Worm (Caenorhabditis elegans): ENCODE measurements around the gene efn-2.

efn-2 gene

DNA sequence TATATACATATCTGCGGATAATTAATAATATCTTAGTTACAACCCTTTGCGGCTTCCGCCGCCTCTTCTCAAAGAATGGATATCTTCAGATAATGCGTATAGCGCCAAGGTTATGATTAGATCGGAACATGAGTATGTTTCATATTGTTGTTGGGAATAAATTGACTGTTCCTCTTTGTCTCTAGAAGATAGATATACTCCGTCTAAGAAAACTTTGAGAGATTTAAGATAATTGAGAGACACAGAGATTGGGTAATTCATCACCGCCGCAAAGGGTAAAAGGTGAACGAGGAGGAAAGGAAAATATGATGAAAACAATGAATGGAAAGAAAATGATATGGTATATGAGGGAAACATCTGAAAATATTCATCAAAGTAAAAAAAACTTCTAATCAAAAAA lies 474 bp downstream of the efn-2 start:
- TF ChIP-seq nhr-25 (tag; optimal IDR thresholded peaks at IDR 0.05) (peak; percentile 10), fos-1 (tag; optimal IDR thresholded peaks at IDR 0.05) (peak; percentile 21), elt-1 (tag; optimal IDR thresholded peaks at IDR 0.05) (no peak)

DNA sequence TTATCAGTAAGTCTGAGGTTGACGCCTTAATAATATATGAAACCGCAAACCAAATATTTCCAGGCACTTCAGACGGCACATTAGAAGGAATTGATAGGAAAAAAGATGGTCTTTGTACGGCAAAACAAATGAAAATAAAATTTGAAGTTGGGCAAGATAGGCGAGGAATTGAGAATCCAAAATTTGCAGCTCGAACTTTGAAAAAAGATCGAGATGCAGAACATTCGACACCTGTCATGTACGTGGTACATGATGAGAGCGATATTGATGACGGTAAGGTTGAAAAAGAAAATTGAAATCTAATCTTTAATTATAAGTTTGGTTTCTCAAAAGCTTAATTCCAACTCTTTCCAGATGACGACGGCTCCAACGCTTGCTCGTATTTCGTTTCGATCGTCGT lies 1.4 kb downstream of the efn-2 start:
- TF ChIP-seq nhr-21 (tag; optimal IDR thresholded peaks at IDR 0.05) (no peak), nhr-10 (tag; optimal IDR thresholded peaks at IDR 0.05) (no peak), C34F6.9 (tag; optimal IDR thresholded peaks at IDR 0.05) (no peak), crh-2 (tag; optimal IDR thresholded peaks at IDR 0.05) (no peak), ceh-82 (tag; optimal IDR thresholded peaks at IDR 0.05) (no peak), peb-1 (tag; optimal IDR thresholded peaks at IDR 0.05) (no peak), lin-39 (tag; optimal IDR thresholded peaks at IDR 0.05) (no peak), ama-1 (optimal IDR thresholded peaks at IDR 0.05) (no peak), nhr-25 (tag; optimal IDR thresholded peaks at IDR 0.05) (no peak), zag-1 (tag; optimal IDR thresholded peaks at IDR 0.05) (no peak), Y55F3AM.14 (GFP tag; optimal IDR thresholded peaks at IDR 0.05) (no peak), nhr-6 (tag; optimal IDR thresholded peaks at IDR 0.05) (no peak), ztf-11 (tag; optimal IDR thresholded peaks at IDR 0.05) (no peak), ztf-4 (tag; optimal IDR thresholded peaks at IDR 0.05) (no peak)

DNA sequence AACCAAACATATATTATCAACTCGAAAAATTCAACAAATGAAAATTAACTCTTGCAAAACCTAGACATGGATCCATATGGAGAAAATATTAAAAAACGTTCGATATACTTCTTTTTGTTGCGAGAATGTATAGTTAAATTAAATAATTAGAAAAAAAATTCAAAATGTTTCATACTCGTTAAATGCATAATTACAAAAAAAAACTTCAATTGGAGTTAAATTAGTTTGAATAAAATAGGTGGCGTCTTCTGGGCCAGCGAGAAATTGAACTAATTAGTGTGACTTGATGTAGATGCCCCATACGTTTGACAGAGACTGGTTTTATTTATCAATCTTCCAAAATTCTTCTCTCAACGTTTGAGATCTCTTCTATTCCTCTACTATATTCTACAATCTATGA lies 2.2 kb downstream of the efn-2 start, which contains the start of gene lgc-43:
TSS of gene lgc-43 (plus strand) at position 301 of the 400 bp plus-strand sequence.
- no peak for TF ChIP-seq elt-1 (tag; optimal IDR thresholded peaks at IDR 0.05)
- no peak for TF ChIP-seq lin-13 (GFP tag; optimal IDR thresholded peaks at IDR 0.05)
- TF ChIP-seq ztf-1 (GFP tag; conservative IDR thresholded peaks at IDR 0.05): no peak
- no peak for TF ChIP-seq crh-2 (tag; optimal IDR thresholded peaks at IDR 0.05)
- no peak for TF ChIP-seq nhr-6 (tag; optimal IDR thresholded peaks at IDR 0.05)
- TF ChIP-seq skn-1 (tag; optimal IDR thresholded peaks at IDR 0.05): no peak
- no peak for TF ChIP-seq sem-4 (tag; optimal IDR thresholded peaks at IDR 0.05)
- TF ChIP-seq gmeb-1 (tag; optimal IDR thresholded peaks at IDR 0.05): no peak

DNA sequence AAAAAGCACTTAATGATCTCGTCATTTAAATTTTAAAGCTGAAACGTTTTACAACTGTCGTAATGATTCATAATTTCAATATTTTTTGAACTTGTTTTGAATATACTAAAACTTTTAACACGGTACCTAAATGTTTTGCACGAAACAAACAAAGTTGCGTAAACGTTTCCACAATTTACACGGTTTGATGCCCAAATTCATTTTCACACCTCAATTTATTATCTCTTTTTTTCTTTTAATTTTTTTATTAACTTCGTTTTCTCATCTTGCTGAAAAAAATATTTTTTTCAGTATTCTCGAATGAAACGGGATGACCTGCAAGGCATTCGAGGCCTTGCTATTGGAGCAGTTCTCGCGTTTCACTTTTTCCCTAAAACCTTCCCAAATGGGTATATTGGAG lies 8.1 kb downstream of the efn-2 start, which contains the start of gene oac-8:
TSS of gene oac-8 (plus strand) at position 301 of the 400 bp plus-strand sequence.
- TF ChIP-seq unc-39 (tag; optimal IDR thresholded peaks at IDR 0.05) (no peak), nhr-25 (tag; optimal IDR thresholded peaks at IDR 0.05) (no peak), lin-11 (tag; optimal IDR thresholded peaks at IDR 0.05) (no peak), ztf-11 (tag; optimal IDR thresholded peaks at IDR 0.05) (no peak), nhr-129 (tag; optimal IDR thresholded peaks at IDR 0.05) (no peak), ZK546.5 (tag; optimal IDR thresholded peaks at IDR 0.05) (no peak), nhr-11 (tag; optimal IDR thresholded peaks at IDR 0.05) (no peak), crh-2 (tag; optimal IDR thresholded peaks at IDR 0.05) (no peak), nhr-77 (tag; optimal IDR thresholded peaks at IDR 0.05) (no peak), lin-13 (GFP tag; optimal IDR thresholded peaks at IDR 0.05) (no peak), sma-3 (GFP tag; optimal IDR thresholded peaks at IDR 0.05) (no peak), aly-2 (tag; optimal IDR thresholded peaks at IDR 0.05) (no peak), alr-1 (tag; optimal IDR thresholded peaks at IDR 0.05) (no peak), nhr-12 (tag; optimal IDR thresholded peaks at IDR 0.05) (no peak)

DNA sequence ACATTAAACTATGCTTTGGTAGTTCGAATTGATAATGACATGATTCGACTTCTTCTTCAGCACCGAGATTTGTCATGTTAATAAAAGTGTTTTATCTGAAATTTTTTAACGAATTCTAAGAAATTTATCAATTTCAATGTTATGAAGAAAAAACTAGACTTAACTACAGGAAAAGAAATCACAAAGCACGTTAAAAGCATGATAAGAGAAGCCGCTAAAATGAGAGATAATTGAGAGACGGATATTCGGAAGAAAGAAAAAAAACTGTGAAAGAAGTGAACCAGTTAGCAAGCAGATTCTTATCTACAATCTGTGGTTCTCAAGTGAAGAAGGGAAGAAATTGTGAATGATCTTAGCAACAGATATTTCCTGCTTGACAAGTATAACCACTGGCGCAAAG lies 12.9 kb downstream of the efn-2 start, which contains the start of gene C43F9.4:
TSS of gene C43F9.4 (minus strand) at position 101 of the 400 bp plus-strand sequence.
- no peak for TF ChIP-seq mab-5 (tag; optimal IDR thresholded peaks at IDR 0.05)
- no peak for TF ChIP-seq skn-1 (tag; optimal IDR thresholded peaks at IDR 0.05)
- no peak for TF ChIP-seq sem-4 (tag; optimal IDR thresholded peaks at IDR 0.05)
- no peak for TF ChIP-seq nhr-237 (tag; optimal IDR thresholded peaks at IDR 0.05)
- TF ChIP-seq mdl-1 (tag; optimal IDR thresholded peaks at IDR 0.05): no peak
- no peak for TF ChIP-seq nhr-25 (tag; optimal IDR thresholded peaks at IDR 0.05)
- no peak for TF ChIP-seq nhr-12 (tag; optimal IDR thresholded peaks at IDR 0.05)

DNA sequence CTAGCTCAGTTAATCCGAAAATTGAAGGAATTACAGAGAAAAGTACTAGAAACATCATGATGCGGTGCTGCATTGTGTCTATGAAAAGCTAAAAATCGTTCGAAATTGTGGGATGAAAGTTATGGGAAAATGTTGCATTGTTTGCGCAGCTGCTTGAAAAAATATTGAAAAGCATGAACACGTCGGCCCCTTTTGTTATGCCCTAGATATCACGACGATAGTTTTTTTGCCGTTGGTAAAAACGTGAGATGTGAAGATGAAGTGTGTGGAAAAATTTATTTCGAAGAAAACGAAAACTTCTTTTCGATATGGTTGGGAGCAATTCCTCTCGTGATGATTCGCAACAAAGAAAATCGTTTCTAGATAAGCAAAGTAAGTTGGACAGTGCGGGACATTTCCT lies 14.5 kb downstream of the efn-2 start, which contains the start of the genes C43F9.5 and nkb-2:
TSS of gene C43F9.5 (minus strand) at position 101 of the 400 bp plus-strand sequence.
TSS of gene nkb-2 (plus strand) at position 277 of the 400 bp plus-strand sequence.
- TF ChIP-seq blmp-1 (tag; optimal IDR thresholded peaks at IDR 0.05; ENCODE audit: insufficient read depth) (no peak), gmeb-1 (tag; optimal IDR thresholded peaks at IDR 0.05) (no peak), aly-2 (tag; optimal IDR thresholded peaks at IDR 0.05) (no peak), unc-39 (tag; optimal IDR thresholded peaks at IDR 0.05) (no peak), lin-13 (GFP tag; optimal IDR thresholded peaks at IDR 0.05) (no peak), elt-3 (tag; optimal IDR thresholded peaks at IDR 0.05) (no peak), lin-11 (tag; optimal IDR thresholded peaks at IDR 0.05) (no peak), C34F6.9 (tag; optimal IDR thresholded peaks at IDR 0.05) (no peak), zag-1 (tag; optimal IDR thresholded peaks at IDR 0.05) (no peak), Y55F3AM.14 (GFP tag; optimal IDR thresholded peaks at IDR 0.05) (no peak), alr-1 (tag; optimal IDR thresholded peaks at IDR 0.05) (no peak)
